Worm (Caenorhabditis elegans): ENCODE results near the gene clec-210.
A peak's percentile ranks its signal among the peaks of the same experiment; 100 is the strongest.

The clec-210 gene

ce11 chrV:3163143-3163542, 45.0 kb downstream of the clec-210 start (continued):
- TF ChIP-seq zfp-3 (GFP tag; conservative IDR thresholded peaks at IDR 0.05) (no peak), nhr-237 (tag; optimal IDR thresholded peaks at IDR 0.05) (no peak), snpc-1.2 (GFP tag; IDR thresholded peaks at IDR 0.05) (peak; percentile 86), D1046.2 (GFP tag; IDR thresholded peaks at IDR 0.05) (peak; percentile 58; the same call in 1 of the 2 replicates), arid-1 (GFP tag; conservative IDR thresholded peaks at IDR 0.05) (peak; percentile 51; the same call in 1 of the 2 replicates), Y48G9A.11 (GFP tag; IDR thresholded peaks at IDR 0.05) (peak; percentile 61), F49E8.2 (tag; optimal IDR thresholded peaks at IDR 0.05; ENCODE audit: borderline replicate concordance) (peak; percentile 66), lim-7 (GFP tag; IDR thresholded peaks at IDR 0.05) (peak; percentile 62; the same call in 1 of the 2 replicates), egl-43 (GFP tag; IDR thresholded peaks at IDR 0.05) (peak; percentile 80), dmd-9 (GFP tag; IDR thresholded peaks at IDR 0.05) (0 out of 2 replicates have a peak, but pooled peaks have one; percentile 23), ceh-44 (GFP tag; IDR thresholded peaks at IDR 0.05) (0 out of 2 replicates have a peak, but pooled peaks have one; percentile 16), vab-7 (GFP tag; IDR thresholded peaks at IDR 0.05) (peak; percentile 63), unc-130 (GFP tag; optimal IDR thresholded peaks at IDR 0.05) (peak; percentile 28), fkh-10 (GFP tag; optimal IDR thresholded peaks at IDR 0.05) (no peak), ctbp-1 (GFP tag; IDR thresholded peaks at IDR 0.05) (peak; percentile 47; the same call in 1 of the 2 replicates)

DNA sequence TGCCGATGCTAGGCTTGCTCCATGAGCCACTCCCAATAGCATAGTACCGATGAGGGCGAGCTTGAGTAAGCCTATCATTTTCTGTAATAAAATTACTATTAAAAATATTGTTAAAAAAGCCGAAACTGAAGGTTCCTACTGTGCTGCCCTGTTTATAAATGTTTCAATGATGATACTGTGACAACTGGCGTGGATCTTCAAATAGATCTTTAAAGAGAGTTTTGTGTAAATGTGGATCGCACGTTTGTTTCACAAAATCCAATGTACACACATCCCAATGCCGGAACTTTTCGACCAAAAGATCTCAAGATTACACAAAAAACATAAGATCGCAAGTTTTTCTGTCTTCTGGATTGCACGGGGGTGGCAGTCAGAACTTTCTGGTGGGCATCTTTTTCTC, 47.3 kb downstream of the clec-210 start, which contains the start of gene C36C5.14:
Gene C36C5.14 (minus strand): TSS at position 101 of the 400 bp plus-strand sequence.
- TF ChIP-seq nhr-111 (GFP tag; optimal IDR thresholded peaks at IDR 0.05) (no peak), nhr-237 (tag; optimal IDR thresholded peaks at IDR 0.05) (no peak), F49E8.2 (tag; optimal IDR thresholded peaks at IDR 0.05; ENCODE audit: borderline replicate concordance) (no peak), mxl-3 (GFP tag; optimal IDR thresholded peaks at IDR 0.05) (no peak), tag-97 (GFP tag; IDR thresholded peaks at IDR 0.05) (no peak), F44E2.7 (GFP tag; IDR thresholded peaks at IDR 0.05) (no peak), zfp-2 (tag; optimal IDR thresholded peaks at IDR 0.05) (no peak), lin-1 (GFP tag; IDR thresholded peaks at IDR 0.05) (no peak), nhr-6 (tag; optimal IDR thresholded peaks at IDR 0.05) (no peak), dmd-9 (GFP tag; IDR thresholded peaks at IDR 0.05) (no peak), attf-4 (tag; optimal IDR thresholded peaks at IDR 0.05) (no peak), unc-62 (GFP tag; optimal IDR thresholded peaks at IDR 0.05 in 1 of 2) (no peak), unc-62 (tag; optimal IDR thresholded peaks at IDR 0.05) (no peak), vab-7 (GFP tag; IDR thresholded peaks at IDR 0.05) (no peak), Y105C5A.15 (GFP tag; IDR thresholded peaks at IDR 0.05) (no peak), ceh-20 (GFP tag; IDR thresholded peaks at IDR 0.05) (no peak), lir-3 (tag; optimal IDR thresholded peaks at IDR 0.05) (no peak), egl-43 (GFP tag; IDR thresholded peaks at IDR 0.05) (no peak), ceh-62 (tag; optimal IDR thresholded peaks at IDR 0.05) (no peak)

DNA sequence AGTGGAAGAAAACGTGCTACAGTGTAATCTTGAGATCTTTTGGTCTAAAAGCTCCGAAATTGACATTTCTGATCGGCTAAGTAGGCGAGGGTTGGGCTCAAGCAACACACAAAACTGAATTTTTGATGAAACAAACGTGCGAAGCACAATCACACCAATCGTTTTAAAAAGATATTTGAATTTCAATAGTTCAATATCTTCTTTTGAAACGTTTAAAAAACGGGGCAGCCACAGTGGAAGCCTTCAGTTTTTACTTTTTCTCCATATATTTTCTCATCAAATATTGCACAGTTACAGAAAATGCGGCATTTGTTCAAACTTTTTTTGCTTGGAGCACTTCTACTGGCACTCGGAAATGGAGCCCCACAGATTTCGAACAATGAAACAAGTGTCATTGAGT, 48.1 kb downstream of the clec-210 start, which contains the start of gene C36C5.4:
Gene C36C5.4 (plus strand): TSS at position 301 of the 400 bp plus-strand sequence.
- TF ChIP-seq lsy-2 (tag; optimal IDR thresholded peaks at IDR 0.05) (no peak), F10B5.3 (tag; optimal IDR thresholded peaks at IDR 0.05) (no peak), nhr-111 (GFP tag; optimal IDR thresholded peaks at IDR 0.05) (no peak), nhr-41 (GFP tag; IDR thresholded peaks at IDR 0.05) (no peak), mes-2 (tag; optimal IDR thresholded peaks at IDR 0.05; ENCODE audit: poor library complexity, severe bottlenecking) (no peak), hif-1 (tag; optimal IDR thresholded peaks at IDR 0.05) (no peak), T26A8.4 (GFP tag; IDR thresholded peaks at IDR 0.05) (no peak), ztf-11 (tag; optimal IDR thresholded peaks at IDR 0.05) (no peak), duxl-1 (tag; optimal IDR thresholded peaks at IDR 0.05; ENCODE audit: poor library complexity) (no peak), nhr-76 (tag; optimal IDR thresholded peaks at IDR 0.05) (no peak), aly-2 (tag; optimal IDR thresholded peaks at IDR 0.05) (no peak), nhr-42 (GFP tag; IDR thresholded peaks at IDR 0.05) (no peak), pha-4 (GFP tag; IDR thresholded peaks at IDR 0.05) (no peak), pha-4 (tag; optimal IDR thresholded peaks at IDR 0.05) (no peak), Y5F2A.4 (GFP tag; optimal IDR thresholded peaks at IDR 0.05) (no peak), hlh-30 (tag; optimal IDR thresholded peaks at IDR 0.05; ENCODE audit: insufficient read depth) (no peak), lin-1 (GFP tag; IDR thresholded peaks at IDR 0.05) (no peak), nhr-11 (tag; optimal IDR thresholded peaks at IDR 0.05) (no peak)
